Worm (Caenorhabditis elegans) whole organism, L3 larva: Measurements from ENCODE around the gene srh-112.

Source experiments
- aly-2 ChIP-seq: fragments of 150-350 bp; optimal IDR thresholded peaks from 2 replicates; lab custom pipeline; 2014; ENCODE audit warnings: missing biosample characterization, missing genetic modification characterization
- ama-1 ChIP-seq: fragments of 150-350 bp; optimal IDR thresholded peaks from 2 replicates; lab custom pipeline; 2018
- ceh-16 ChIP-seq: sonication (generic microtip); optimal IDR thresholded peaks from 2 replicates; lab custom pipeline; 2017; ENCODE audit warnings: missing biosample characterization, missing genetic modification characterization
- ceh-28 ChIP-seq: fragments of 150-350 bp; optimal IDR thresholded peaks from 2 replicates; lab custom pipeline; 2014; ENCODE audit warnings: missing biosample characterization, missing genetic modification reagents, missing genetic modification characterization
- ceh-82 ChIP-seq: fragments of 150-350 bp; optimal IDR thresholded peaks from 2 replicates; lab custom pipeline; 2014; ENCODE audit warnings: missing biosample characterization, missing genetic modification characterization
- daf-12 ChIP-seq: fragments of 150-350 bp; optimal IDR thresholded peaks from 2 replicates; lab custom pipeline; 2014; ENCODE audit warnings: missing biosample characterization, missing genetic modification reagents, missing genetic modification characterization
- egl-27 ChIP-seq: sonication (generic microtip); optimal IDR thresholded peaks from 4 replicates; lab custom pipeline; 2017; ENCODE audit warnings: missing biosample characterization, missing genetic modification reagents, missing genetic modification characterization
- egl-5 ChIP-seq: fragments of 150-350 bp; optimal IDR thresholded peaks from 2 replicates; lab custom pipeline; 2017; ENCODE audit warnings: missing biosample characterization, missing genetic modification reagents, missing genetic modification characterization, inconsistent platforms
- elt-1 ChIP-seq: fragments of 150-350 bp; optimal IDR thresholded peaks from 2 replicates; lab custom pipeline; 2014; ENCODE audit warnings: missing biosample characterization, missing genetic modification characterization
- elt-2 ChIP-seq: sonication (generic microtip); optimal IDR thresholded peaks from 2 replicates; lab custom pipeline; 2016; ENCODE audit warnings: missing genetic modification reagents, mild to moderate bottlenecking, missing genetic modification characterization, missing compliant biosample characterization
- eor-1 ChIP-seq, 2 experiments: fragments of 150-350 bp; optimal IDR thresholded peaks; 2 replicates each; lab custom pipeline; 2014 to 2018; ENCODE audit warnings: missing biosample characterization in 2 of 2, missing genetic modification characterization in 2 of 2
- fkh-2 ChIP-seq: fragments of 150-350 bp; optimal IDR thresholded peaks from 2 replicates; lab custom pipeline; 2014; ENCODE audit warnings: missing biosample characterization, missing genetic modification reagents, missing genetic modification characterization
- fos-1 ChIP-seq: fragments of 150-350 bp; optimal IDR thresholded peaks from 2 replicates; lab custom pipeline; 2014; ENCODE audit warnings: missing biosample characterization, missing genetic modification characterization
- jun-1 ChIP-seq: fragments of 150-350 bp; optimal IDR thresholded peaks from 2 replicates; lab custom pipeline; 2014; ENCODE audit warnings: missing biosample characterization, missing genetic modification reagents, missing genetic modification characterization
- lin-15B ChIP-seq: fragments of 150-350 bp; optimal IDR thresholded peaks from 2 replicates; lab custom pipeline; 2014; ENCODE audit warnings: missing biosample characterization, missing genetic modification characterization
- lsy-12 ChIP-seq: sonication (generic microtip); optimal IDR thresholded peaks from 2 replicates; lab custom pipeline; 2016; ENCODE audit warnings: mild to moderate bottlenecking, missing genetic modification characterization, missing compliant biosample characterization
- mml-1 ChIP-seq: fragments of 150-350 bp; sonication (generic microtip); optimal IDR thresholded peaks from 3 replicates; lab custom pipeline; 2014; ENCODE audit warnings: missing biosample characterization, missing genetic modification characterization
- nhr-11 ChIP-seq: fragments of 150-350 bp; optimal IDR thresholded peaks from 2 replicates; lab custom pipeline; 2014; ENCODE audit warnings: missing biosample characterization, missing genetic modification characterization
- nhr-12 ChIP-seq: fragments of 150-350 bp; optimal IDR thresholded peaks from 2 replicates; lab custom pipeline; 2014; ENCODE audit warnings: missing biosample characterization, missing genetic modification characterization
- nhr-23 ChIP-seq: fragments of 150-350 bp; optimal IDR thresholded peaks from 2 replicates; lab custom pipeline; 2014; ENCODE audit warnings: missing biosample characterization, missing genetic modification reagents, missing genetic modification characterization
- nhr-237 ChIP-seq: fragments of 150-350 bp; optimal IDR thresholded peaks from 2 replicates; lab custom pipeline; 2014; ENCODE audit warnings: missing biosample characterization, missing genetic modification characterization
- nhr-25 ChIP-seq: sonication (generic microtip); optimal IDR thresholded peaks from 2 replicates; lab custom pipeline; 2017; ENCODE audit warnings: missing biosample characterization, missing genetic modification characterization
- nhr-28 ChIP-seq: fragments of 150-350 bp; optimal IDR thresholded peaks from 2 replicates; lab custom pipeline; 2014; ENCODE audit warnings: missing biosample characterization, missing genetic modification characterization
- nhr-43 ChIP-seq: sonication (generic microtip); optimal IDR thresholded peaks from 2 replicates; lab custom pipeline; 2016; ENCODE audit warnings: mild to moderate bottlenecking, missing genetic modification characterization, missing compliant biosample characterization; ENCODE audit not compliant: poor library complexity, severe bottlenecking
- nhr-76 ChIP-seq: fragments of 150-350 bp; sonication (generic microtip); optimal IDR thresholded peaks from 5 replicates; lab custom pipeline; 2014; ENCODE audit warnings: missing biosample characterization, missing genetic modification characterization
- nhr-77 ChIP-seq: fragments of 150-350 bp; optimal IDR thresholded peaks from 2 replicates; lab custom pipeline; 2014; ENCODE audit warnings: missing biosample characterization, missing genetic modification characterization
- pha-4 ChIP-seq: fragments of 150-350 bp; optimal IDR thresholded peaks from 2 replicates; lab custom pipeline; 2014; ENCODE audit warnings: missing biosample characterization, missing genetic modification reagents, missing genetic modification characterization
- pqm-1 ChIP-seq: fragments of 150-350 bp; optimal IDR thresholded peaks from 2 replicates; lab custom pipeline; 2017; ENCODE audit warnings: missing biosample characterization, missing genetic modification characterization, inconsistent platforms
- sea-2 ChIP-seq: fragments of 150-350 bp; sonication (generic microtip); optimal IDR thresholded peaks from 4 replicates; lab custom pipeline; 2014; ENCODE audit warnings: missing biosample characterization, missing genetic modification reagents, missing genetic modification characterization
- skn-1 ChIP-seq: fragments of 150-350 bp; optimal IDR thresholded peaks from 2 replicates; lab custom pipeline; 2014; ENCODE audit warnings: missing biosample characterization, missing genetic modification characterization
- snpc-4 ChIP-seq: fragments of 150-350 bp; optimal IDR thresholded peaks from 2 replicates; lab custom pipeline; 2014; ENCODE audit warnings: missing biosample characterization, missing genetic modification characterization
- unc-39 ChIP-seq: sonication (generic microtip); optimal IDR thresholded peaks from 4 replicates; lab custom pipeline; 2017; ENCODE audit warnings: missing biosample characterization, missing genetic modification characterization
- unc-62 ChIP-seq: fragments of 150-350 bp; sonication (generic microtip); optimal IDR thresholded peaks from 4 replicates; lab custom pipeline; 2014; ENCODE audit warnings: missing biosample characterization, missing genetic modification reagents, missing genetic modification characterization
- ztf-11 ChIP-seq: fragments of 150-350 bp; optimal IDR thresholded peaks from 2 replicates; lab custom pipeline; 2014; ENCODE audit warnings: missing biosample characterization, missing genetic modification characterization

srh-112 gene

ce11 chrV:17248915-17249314 lies 22.9 kb upstream of the srh-112 start, which contains the start of gene clec-243:
TSS of gene clec-243 (minus strand) at chrV:17249015.
- TF ChIP-seq fos-1 (no peak), aly-2 (tag; lab: Kevin White, UChicago) (no peak), nhr-237 (no peak), unc-62 (GFP tag; lab: Kevin White, UChicago) (no peak)
- TF ChIP-seq, all 47 proteins: peak for 0

- TF ChIP-seq egl-5 (no peak), sea-2 (GFP tag; lab: Kevin White, UChicago) (no peak), elt-2 (tag; lab: Kevin White, UChicago) (no peak), elt-1 (tag; lab: Kevin White, UChicago) (no peak), nhr-28 (tag; lab: Kevin White, UChicago) (no peak), unc-62 (GFP tag; lab: Kevin White, UChicago) (no peak), lin-15B (tag; lab: Kevin White, UChicago) (no peak), nhr-76 (tag; lab: Kevin White, UChicago) (no peak), ama-1 (lab: Kevin White, UChicago) (no peak), nhr-12 (tag; lab: Kevin White, UChicago) (no peak), fos-1 (no peak), snpc-4 (no peak), ceh-16 (no peak), nhr-77 (tag; lab: Kevin White, UChicago) (no peak), aly-2 (tag; lab: Kevin White, UChicago) (no peak), skn-1 (no peak), ceh-28 (tag; lab: Kevin White, UChicago) (no peak), eor-1 (tag; optimal IDR thresholded peaks at IDR 0.05; lab: Kevin White, UChicago) (no peak)
These were observed 19.4 kb upstream of the srh-112 start, which contains the start of gene clec-242 for ce11 chrV:17245406-17245805. TSS of gene clec-242 (minus strand) at chrV:17245506.

- TF ChIP-seq pha-4 (tag; lab: Kevin White, UChicago) (no peak), elt-2 (tag; lab: Kevin White, UChicago) (peak; percentile 76), pqm-1 (tag; lab: Kevin White, UChicago) (peak; percentile 8)
These were observed 17.0 kb upstream of the srh-112 start for ce11 chrV:17243016-17243415.

ce11 chrV:17242552-17242951 lies 16.5 kb upstream of the srh-112 start, which contains the start of gene Y68A4B.3:
TSS of gene Y68A4B.3 (minus strand) at chrV:17242652.
- TF ChIP-seq fos-1 (no peak), eor-1 (tag; optimal IDR thresholded peaks at IDR 0.05; lab: Kevin White, UChicago) (no peak), ama-1 (lab: Kevin White, UChicago) (no peak), nhr-23 (tag; lab: Kevin White, UChicago) (no peak), ceh-16 (no peak), lsy-12 (tag; lab: Kevin White, UChicago) (no peak), unc-39 (tag; lab: Kevin White, UChicago) (no peak), nhr-12 (tag; lab: Kevin White, UChicago) (no peak), jun-1 (tag; lab: Kevin White, UChicago) (no peak), nhr-25 (tag; lab: Kevin White, UChicago) (no peak), nhr-77 (tag; lab: Kevin White, UChicago) (no peak), nhr-237 (no peak), nhr-11 (no peak), egl-27 (tag; lab: Kevin White, UChicago) (no peak)

ce11 chrV:17241278-17241661 lies 15.3 kb upstream of the srh-112 start:
- TF ChIP-seq elt-2 (tag; lab: Kevin White, UChicago): peak; percentile 90
- no peak for TF ChIP-seq ztf-11 (tag; lab: Kevin White, UChicago)
- peak; percentile 55 for TF ChIP-seq pqm-1 (tag; lab: Kevin White, UChicago)

- TF ChIP-seq pqm-1 (tag; lab: Kevin White, UChicago): peak; percentile 22
- TF ChIP-seq nhr-28 (tag; lab: Kevin White, UChicago): no peak
- no peak for TF ChIP-seq ceh-16
- TF ChIP-seq aly-2 (tag; lab: Kevin White, UChicago): no peak
- TF ChIP-seq lin-15B (tag; lab: Kevin White, UChicago): no peak
- TF ChIP-seq egl-5: no peak
- no peak for TF ChIP-seq daf-12 (tag; lab: Kevin White, UChicago)
- TF ChIP-seq egl-27 (tag; lab: Kevin White, UChicago): no peak
- no peak for TF ChIP-seq ztf-11 (tag; lab: Kevin White, UChicago)
- no peak for TF ChIP-seq ceh-28 (tag; lab: Kevin White, UChicago)
- no peak for TF ChIP-seq nhr-43 (tag; lab: Kevin White, UChicago)
- no peak for TF ChIP-seq jun-1 (tag; lab: Kevin White, UChicago)
- no peak for TF ChIP-seq mml-1
- TF ChIP-seq elt-1 (tag; lab: Kevin White, UChicago): no peak
- TF ChIP-seq nhr-77 (tag; lab: Kevin White, UChicago): no peak
- no peak for TF ChIP-seq skn-1
- TF ChIP-seq ama-1 (lab: Kevin White, UChicago): no peak
- no peak for TF ChIP-seq sea-2 (GFP tag; lab: Kevin White, UChicago)
- TF ChIP-seq elt-2 (tag; lab: Kevin White, UChicago): peak; percentile 70
- peak; percentile 21 for TF ChIP-seq pha-4 (tag; lab: Kevin White, UChicago)
- no peak for TF ChIP-seq unc-62 (GFP tag; lab: Kevin White, UChicago)
- TF ChIP-seq fkh-2 (tag; lab: Kevin White, UChicago): no peak
- TF ChIP-seq ceh-82 (tag; lab: Kevin White, UChicago): no peak
These were observed 14.7 kb upstream of the srh-112 start for ce11 chrV:17240579-17241277.
